Fruit fly (Drosophila melanogaster): ENCODE results near the gene CG3285.

CG3285 gene

dm6 chr2L:3301755-3302499 lies 28.8 kb upstream of the CG3285 start (continued):
- peak; percentile 97 for TF ChIP-seq wek (GFP tag; optimal IDR thresholded peaks at IDR 0.05)
- TF ChIP-seq Fer3 (tag; optimal IDR thresholded peaks at IDR 0.05) = peak; percentile 100
- peak; percentile 99 for TF ChIP-seq B-H1 (GFP tag; IDR thresholded peaks at IDR 0.05)
- 0 out of 3 replicates have a peak, but pooled peaks have one; percentile 33 for TF ChIP-seq HLH4C (GFP tag; IDR thresholded peaks at IDR 0.05; ENCODE audit: partially characterized antibody)
- peak; percentile 99 for TF ChIP-seq CG10274 (GFP tag; optimal IDR thresholded peaks at IDR 0.05)
- peak; percentile 99 for TF ChIP-seq fd3F (GFP tag; optimal IDR thresholded peaks at IDR 0.05)
- TF ChIP-seq Dip2 (GFP tag; IDR thresholded peaks at IDR 0.05) = peak; percentile 77
- peak; percentile 97 for TF ChIP-seq CG7271 (tag; optimal IDR thresholded peaks at IDR 0.05)
- peak; percentile 100 for TF ChIP-seq Dbx (GFP tag; IDR thresholded peaks at IDR 0.05)
- TF ChIP-seq stwl (tag; optimal IDR thresholded peaks at IDR 0.05) = peak; percentile 85
- TF ChIP-seq CG4820 (GFP tag; optimal IDR thresholded peaks at IDR 0.05) = peak; percentile 99
- TF ChIP-seq CG5180 (GFP tag; optimal IDR thresholded peaks at IDR 0.05) = peak; percentile 94
- peak; percentile 100 for TF ChIP-seq B-H2 (GFP tag; optimal IDR thresholded peaks at IDR 0.05)
- peak; percentile 96 for TF ChIP-seq trem (tag; optimal IDR thresholded peaks at IDR 0.05)
- peak; percentile 99 for TF ChIP-seq Vsx1 (GFP tag; optimal IDR thresholded peaks at IDR 0.05)
- TF ChIP-seq TFAM (GFP tag; optimal IDR thresholded peaks at IDR 0.05) = peak; percentile 96
- peak; percentile 100 for TF ChIP-seq CG9932 (GFP tag; IDR thresholded peaks at IDR 0.05)
- TF ChIP-seq Mes4 (GFP tag; optimal IDR thresholded peaks at IDR 0.05) = peak; percentile 99
- peak; percentile 99 for TF ChIP-seq Drgx (GFP tag; IDR thresholded peaks at IDR 0.05)
- peak; percentile 99 for TF ChIP-seq nom (GFP tag; optimal IDR thresholded peaks at IDR 0.05)
- peak; percentile 100 for TF ChIP-seq pnt (GFP tag; optimal IDR thresholded peaks at IDR 0.05)
- peak; percentile 94 for TF ChIP-seq Adf1 (GFP tag; IDR thresholded peaks at IDR 0.05)
- peak; percentile 98 for TF ChIP-seq CG11696 (GFP tag; IDR thresholded peaks at IDR 0.05)
- TF ChIP-seq CG14050 (GFP tag; IDR thresholded peaks at IDR 0.05) = peak; percentile 99
- TF ChIP-seq CG1647 (GFP tag; optimal IDR thresholded peaks at IDR 0.05) = peak; percentile 99
- peak; percentile 20; the same call in 1 of the 2 replicates for TF ChIP-seq amos (GFP tag; IDR thresholded peaks at IDR 0.05; ENCODE audit: partially characterized antibody)
- peak; percentile 99 for TF ChIP-seq Ptx1 (GFP tag; IDR thresholded peaks at IDR 0.05)
- peak; percentile 99 for TF ChIP-seq corto (GFP tag; optimal IDR thresholded peaks at IDR 0.05)
- peak; percentile 99 for TF ChIP-seq CG10979 (tag; optimal IDR thresholded peaks at IDR 0.05)
- peak; percentile 99 for TF ChIP-seq YL-1 (GFP tag; optimal IDR thresholded peaks at IDR 0.05)
- TF ChIP-seq crc (GFP tag; optimal IDR thresholded peaks at IDR 0.05) = peak; percentile 99
- peak; percentile 99 for TF ChIP-seq Mrtf (GFP tag; IDR thresholded peaks at IDR 0.05)
- peak; percentile 100 for TF ChIP-seq gro (GFP tag; optimal IDR thresholded peaks at IDR 0.05)
- no peak for TF ChIP-seq CG14860 (GFP tag; IDR thresholded peaks at IDR 0.05; ENCODE audit: partially characterized antibody)
- TF ChIP-seq caup (GFP tag; optimal IDR thresholded peaks at IDR 0.05; ENCODE audit: severe bottlenecking) = peak; percentile 100
- TF ChIP-seq CG18476 (GFP tag; optimal IDR thresholded peaks at IDR 0.05) = peak; percentile 99
- peak; percentile 96 for TF ChIP-seq CG43689 (GFP tag; IDR thresholded peaks at IDR 0.05)
- TF ChIP-seq NFAT (GFP tag; IDR thresholded peaks at IDR 0.05) = peak; percentile 100
- peak; percentile 99 for TF ChIP-seq wdn (GFP tag; IDR thresholded peaks at IDR 0.05)
- peak; percentile 100 for TF ChIP-seq CG10543 (GFP tag; optimal IDR thresholded peaks at IDR 0.05)
- TF ChIP-seq CG11456 (GFP tag; IDR thresholded peaks at IDR 0.05) = peak; percentile 100
- peak; percentile 100 for TF ChIP-seq CHES-1-like (GFP tag; optimal IDR thresholded peaks at IDR 0.05)
- peak; percentile 94 for TF ChIP-seq CG14965 (GFP tag; optimal IDR thresholded peaks at IDR 0.05; ENCODE audit: borderline replicate concordance)
- TF ChIP-seq CG15479 (GFP tag; optimal IDR thresholded peaks at IDR 0.05) = peak; percentile 85
- peak; percentile 100 for TF ChIP-seq Fer1 (GFP tag; optimal IDR thresholded peaks at IDR 0.05)
- TF ChIP-seq lov (optimal IDR thresholded peaks at IDR 0.05) = no peak
- TF ChIP-seq lov (GFP tag; IDR thresholded peaks at IDR 0.05) = peak; percentile 99
- TF ChIP-seq Xrp1 (GFP tag; IDR thresholded peaks at IDR 0.05) = peak; percentile 100
- TF ChIP-seq CG13624 (GFP tag; optimal IDR thresholded peaks at IDR 0.05) = peak; percentile 100

Measured in whole organism, embryonic.